Fruit fly (Drosophila melanogaster) whole organism, prepupa: ENCODE measurements around the gene Dad1.

Source experiments
- Blimp-1 ChIP-seq: fragments of 200-800 bp; sonication (Bioruptor generic); optimal IDR thresholded peaks from 3 replicates; lab custom pipeline; 2017; ENCODE audit warnings: missing biosample characterization, missing genetic modification characterization, mild to moderate bottlenecking, moderate library complexity, missing genetic modification reagents
- CG10631 ChIP-seq: fragments of 200-800 bp; sonication (Bioruptor generic); optimal IDR thresholded peaks from 2 replicates; lab custom pipeline; 2016; ENCODE audit warnings: missing biosample characterization, missing genetic modification characterization
- CG11762 ChIP-seq: fragments of 200-800 bp; sonication (Bioruptor generic); optimal IDR thresholded peaks from 3 replicates; lab custom pipeline; 2016; ENCODE audit warnings: missing biosample characterization, missing genetic modification characterization; ENCODE audit not compliant: insufficient read depth
- CG1621 ChIP-seq: fragments of 200-800 bp; sonication (Bioruptor generic); optimal IDR thresholded peaks from 3 replicates; lab custom pipeline; 2018; ENCODE audit warnings: missing biosample characterization, mild to moderate bottlenecking, missing genetic modification characterization
- CG16779 ChIP-seq: fragments of 200-800 bp; sonication (Bioruptor generic); optimal IDR thresholded peaks from 3 replicates; lab custom pipeline; 2017; ENCODE audit warnings: missing biosample characterization, mild to moderate bottlenecking, missing genetic modification characterization
- CG34406 ChIP-seq: fragments of 200-800 bp; sonication (Bioruptor generic); optimal IDR thresholded peaks from 3 replicates; lab custom pipeline; 2016; ENCODE audit warnings: missing biosample characterization, missing genetic modification characterization
- CG6163 ChIP-seq: fragments of 200-800 bp; sonication (Bioruptor generic); IDR thresholded peaks from 3 replicates; pipeline ENCODE4 v1.3.6; 2022; ENCODE audit warnings: missing biosample characterization, missing genetic modification characterization
- Lpt ChIP-seq: fragments of 200-800 bp; sonication (Bioruptor generic); optimal IDR thresholded peaks from 3 replicates; lab custom pipeline; 2016; ENCODE audit warnings: missing biosample characterization, missing genetic modification characterization
- Sox102F ChIP-seq: fragments of 200-800 bp; sonication (Bioruptor generic); optimal IDR thresholded peaks from 2 replicates; lab custom pipeline; 2016; ENCODE audit warnings: missing biosample characterization, mild to moderate bottlenecking, missing genetic modification characterization
- achi ChIP-seq: fragments of 200-800 bp; sonication (Bioruptor generic); optimal IDR thresholded peaks from 3 replicates; lab custom pipeline; 2016; ENCODE audit warnings: missing biosample characterization, missing genetic modification characterization
- dsx ChIP-seq: fragments of 200-800 bp; optimal IDR thresholded peaks from 3 replicates; lab custom pipeline; 2019; ENCODE audit warnings: missing biosample characterization, mild to moderate bottlenecking, missing genetic modification characterization, moderate library complexity; ENCODE audit not compliant: poor library complexity, severe bottlenecking
- eg ChIP-seq: fragments of 200-800 bp; sonication (Bioruptor generic); IDR thresholded peaks from 3 replicates; pipeline ENCODE4 v1.3.6; 2022; ENCODE audit warnings: missing biosample characterization, missing genetic modification characterization
- fd59A ChIP-seq: fragments of 200-800 bp; sonication (Bioruptor generic); optimal IDR thresholded peaks from 2 replicates; lab custom pipeline; 2017; ENCODE audit warnings: missing biosample characterization, mild to moderate bottlenecking, missing genetic modification characterization, missing genetic modification reagents

dm6 chr2L:8372248-8372647 lies 11.7 kb downstream of the Dad1 start:
- no peak for TF ChIP-seq Lpt (GFP tag; lab: Kevin White, UChicago)
- no peak for TF ChIP-seq Sox102F (GFP tag; lab: Kevin White, UChicago)
- TF ChIP-seq CG10631 (GFP tag; lab: Kevin White, UChicago), result no peak
- TF ChIP-seq CG11762, result no peak
- TF ChIP-seq achi (GFP tag; lab: Kevin White, UChicago), result no peak
- no peak for TF ChIP-seq eg (GFP tag; lab: Robert Waterston, UW)
- no peak for TF ChIP-seq dsx (GFP tag; lab: Kevin White, UChicago)
- no peak for TF ChIP-seq CG1621 (tag; lab: Kevin White, UChicago)
- TF ChIP-seq CG6163, result no peak
- TF ChIP-seq CG34406 (GFP tag; lab: Kevin White, UChicago), result no peak
- no peak for TF ChIP-seq CG16779 (tag; lab: Kevin White, UChicago)
- no peak for TF ChIP-seq fd59A (GFP tag; lab: Kevin White, UChicago)
- no peak for TF ChIP-seq Blimp-1
